Worm (Caenorhabditis elegans) whole organism, young adult: ENCODE results near the gene mpst-3.

Experiments
- ama-1 ChIP-seq, 3 experiments: fragments of 150-350 bp in 1 of 3; sonication (generic microtip) in 2 of 3; optimal IDR thresholded peaks; 2 replicates each; lab custom pipeline; 2014 to 2018; ENCODE audit warnings: missing biosample characterization in 2 of 3, missing genetic modification characterization in 2 of 3, missing genetic modification reagents in 2 of 3
- dox-1 ChIP-seq: fragments of 200-800 bp; sonication (Bioruptor generic); IDR thresholded peaks from 2 replicates; pipeline ENCODE4 v1.3.6; 2022; ENCODE audit warnings: missing genetic modification reagents, missing genetic modification characterization, missing compliant biosample characterization
- lsy-27 ChIP-seq: sonication (generic microtip); optimal IDR thresholded peaks from 2 replicates; lab custom pipeline; 2017; ENCODE audit warnings: missing genetic modification characterization, mild to moderate bottlenecking, missing compliant biosample characterization, antibody characterized with exemption, missing genotype, borderline replicate concordance; ENCODE audit not compliant: insufficient read depth

- TF ChIP-seq dox-1 (GFP tag; lab: Robert Waterston, UW) (peak; percentile 67), lsy-27 (tag; lab: Kevin White, UChicago) (no peak), ama-1 (optimal IDR thresholded peaks at IDR 0.05; lab: Kevin White, UChicago) (no peak), ama-1 (GFP tag; optimal IDR thresholded peaks at IDR 0.05; lab: Kevin White, UChicago) (no peak)
These were observed 44.9 kb upstream of the mpst-3 start for ce11 chrV:14850530-14850929.
